Worm (Caenorhabditis elegans) whole organism, dauer: ENCODE measurements around the gene glo-1.

ENCODE experiments used
- unc-62 ChIP-seq: sonication (generic microtip); optimal IDR thresholded peaks from 2 replicates; lab custom pipeline; 2017; ENCODE audit warnings: missing biosample characterization, missing genetic modification reagents, missing genetic modification characterization

glo-1 gene

DNA sequence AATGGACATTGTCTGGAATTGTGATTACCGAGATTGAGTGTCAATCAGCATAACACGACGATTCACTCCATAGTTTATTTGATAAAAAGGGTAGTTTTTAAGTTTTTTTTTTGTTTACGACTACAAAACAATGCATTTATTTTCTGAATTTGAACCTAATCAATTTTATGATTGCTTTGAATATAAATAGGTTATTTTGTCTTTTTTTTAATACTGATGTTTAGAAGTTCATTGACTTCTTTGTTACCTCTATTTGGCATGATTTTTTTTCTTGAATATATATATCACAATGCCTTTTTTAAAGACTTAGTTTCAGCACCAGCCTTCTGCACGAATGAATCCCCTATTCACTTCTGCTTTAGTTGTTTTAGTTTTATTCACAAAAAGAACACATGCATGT, 12.5 kb downstream of the glo-1 start, which contains the start of gene R07B1.13:
Gene R07B1.13 (plus strand): TSS at position 301 of the 400 bp plus-strand sequence.
- TF ChIP-seq unc-62 (GFP tag; lab: Kevin White, UChicago) = no peak

DNA sequence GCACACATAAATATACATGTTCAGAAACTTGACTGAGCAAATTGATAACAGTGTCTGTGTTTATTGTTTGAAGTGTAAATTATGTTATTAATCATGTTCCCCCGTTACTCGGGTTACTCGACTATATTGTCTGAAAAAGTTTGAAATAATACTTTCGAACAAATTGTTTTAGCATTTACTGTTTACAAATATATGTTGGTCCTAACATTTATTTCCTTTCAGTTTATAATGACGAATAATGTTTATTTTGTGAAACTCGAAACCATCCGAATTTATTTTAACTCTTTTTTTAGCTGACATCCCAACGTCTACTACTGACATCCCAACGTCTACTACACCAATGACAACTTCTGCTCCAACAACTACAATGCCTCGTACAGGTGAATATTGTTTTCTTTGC, 13.2 kb downstream of the glo-1 start, which contains the start of gene R07B1.7:
Gene R07B1.7 (plus strand): TSS at position 301 of the 400 bp plus-strand sequence.
- TF ChIP-seq unc-62 (GFP tag; lab: Kevin White, UChicago) = no peak

ce11 chrX:9866355-9866754, 15.7 kb downstream of the glo-1 start, which contains the start of gene R07B1.6:
R07B1.6 (plus strand) TSS chrX:9866655.
- no peak for TF ChIP-seq unc-62 (GFP tag; lab: Kevin White, UChicago)

ce11 chrX:9862916-9863624, 18.9 kb downstream of the glo-1 start, which contains the start of the genes gst-36 and R07B1.5:
gst-36 (minus strand) TSS chrX:9862960.
R07B1.5 (plus strand) TSS chrX:9863580.
- TF ChIP-seq unc-62 (GFP tag; lab: Kevin White, UChicago) = no peak

DNA sequence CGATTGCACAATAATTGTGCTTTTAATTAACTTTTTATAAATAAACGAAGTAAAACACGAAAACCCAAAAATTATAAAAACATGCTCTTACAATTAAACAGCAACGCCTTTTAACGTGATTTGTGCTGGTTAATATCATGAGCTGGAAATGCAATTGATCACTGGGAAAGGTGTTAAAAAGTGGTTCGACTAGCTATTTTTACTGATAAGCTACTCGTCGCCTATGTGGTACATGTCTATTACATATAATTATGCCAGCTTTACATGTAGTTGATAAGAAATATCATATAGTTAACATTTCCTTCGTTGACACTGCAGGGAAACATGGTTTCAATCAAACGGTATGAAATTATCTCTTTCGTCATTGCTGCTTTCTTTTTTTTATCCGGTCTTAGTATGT, 23.9 kb downstream of the glo-1 start, which contains the start of gene scav-5:
Gene scav-5 (plus strand): TSS at position 297 of the 400 bp plus-strand sequence.
- no peak for TF ChIP-seq unc-62 (GFP tag; lab: Kevin White, UChicago)

DNA sequence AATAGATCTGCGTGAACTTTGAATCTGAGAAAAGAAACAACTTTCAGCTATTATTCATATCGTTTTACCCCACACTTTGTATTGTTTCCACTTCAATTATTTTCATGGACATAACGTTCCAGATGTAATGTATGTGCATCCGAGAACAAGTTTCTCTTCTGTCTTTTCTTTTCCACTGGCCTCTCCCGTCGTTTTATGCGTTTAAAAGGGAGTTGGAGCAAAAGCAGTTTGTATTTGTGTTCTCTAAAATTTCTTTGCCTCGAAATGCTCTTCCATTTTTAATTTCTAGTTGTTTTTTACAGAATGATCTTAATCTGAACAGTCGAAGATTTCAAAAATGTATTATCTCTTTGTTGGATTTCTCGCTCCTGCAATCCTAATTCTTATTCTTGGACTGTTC, 25.4 kb downstream of the glo-1 start, which contains the start of gene R07B1.11:
Gene R07B1.11 (plus strand): TSS at position 301 of the 400 bp plus-strand sequence.
- no peak for TF ChIP-seq unc-62 (GFP tag; lab: Kevin White, UChicago)

DNA sequence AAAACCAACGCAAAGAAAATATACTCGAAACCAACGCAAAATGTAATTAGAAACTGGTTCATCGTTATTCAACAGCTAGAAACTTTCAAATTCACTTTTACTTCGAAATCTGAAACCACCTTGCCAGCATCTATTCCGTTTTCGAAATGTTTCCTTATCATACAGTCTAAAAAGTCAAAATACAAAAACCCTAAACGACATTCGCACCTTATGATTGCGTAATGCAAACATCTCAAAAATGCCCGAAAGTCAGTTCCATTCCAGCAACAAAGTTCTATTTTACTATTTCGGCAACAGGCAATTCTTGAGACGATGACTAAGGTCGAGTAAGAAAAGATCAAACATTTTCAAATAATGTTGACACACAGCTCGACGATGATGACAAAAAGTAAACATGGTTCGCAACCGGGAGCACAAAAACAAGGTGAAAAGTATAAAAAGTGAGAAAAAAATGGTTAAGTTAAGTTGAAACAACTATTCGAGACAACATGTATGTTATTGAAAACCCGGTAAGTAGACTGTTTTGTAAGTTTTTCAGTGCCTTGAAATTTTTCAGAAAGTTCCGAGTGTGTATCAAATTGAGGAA, 30.2 kb downstream of the glo-1 start, which contains the start of gene lec-7:
Gene lec-7 (plus strand): TSS at position 297 of the 586 bp plus-strand sequence.
- no peak for TF ChIP-seq unc-62 (GFP tag; lab: Kevin White, UChicago)

DNA sequence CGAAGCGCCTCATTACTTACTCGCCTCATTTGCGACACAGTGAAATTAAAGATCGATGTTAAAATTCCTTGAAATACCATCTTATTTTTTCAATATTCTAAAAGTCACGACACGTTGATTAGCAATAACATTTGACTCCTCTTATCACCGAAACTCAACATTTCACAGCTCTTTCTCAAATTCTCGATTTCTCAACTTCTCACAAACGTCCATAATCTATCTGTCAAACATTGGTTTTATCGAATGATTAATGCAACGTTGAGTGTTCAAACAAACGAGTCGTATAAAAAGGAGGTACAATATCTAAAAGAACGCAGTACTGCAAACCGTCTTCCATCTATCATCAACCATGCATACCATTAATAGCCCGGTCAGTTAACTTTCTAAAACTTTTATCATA, 31.8 kb downstream of the glo-1 start, which contains the start of gene lec-8:
Gene lec-8 (plus strand): TSS at position 314 of the 400 bp plus-strand sequence.
- TF ChIP-seq unc-62 (GFP tag; lab: Kevin White, UChicago) = no peak

ce11 chrX:9848214-9848789, 33.7 kb downstream of the glo-1 start:
- TF ChIP-seq unc-62 (GFP tag; lab: Kevin White, UChicago) = no peak

ce11 chrX:9846975-9847374, 35.0 kb downstream of the glo-1 start, which contains the start of gene vab-15:
vab-15 (plus strand) TSS chrX:9847275.
- TF ChIP-seq unc-62 (GFP tag; lab: Kevin White, UChicago) = no peak

- TF ChIP-seq unc-62 (GFP tag; lab: Kevin White, UChicago) = no peak
Observed at ce11 chrX:9845916-9846315, 36.1 kb downstream of the glo-1 start.

- TF ChIP-seq unc-62 (GFP tag; lab: Kevin White, UChicago) = no peak
Observed at ce11 chrX:9843568-9843967, 38.4 kb downstream of the glo-1 start.

DNA sequence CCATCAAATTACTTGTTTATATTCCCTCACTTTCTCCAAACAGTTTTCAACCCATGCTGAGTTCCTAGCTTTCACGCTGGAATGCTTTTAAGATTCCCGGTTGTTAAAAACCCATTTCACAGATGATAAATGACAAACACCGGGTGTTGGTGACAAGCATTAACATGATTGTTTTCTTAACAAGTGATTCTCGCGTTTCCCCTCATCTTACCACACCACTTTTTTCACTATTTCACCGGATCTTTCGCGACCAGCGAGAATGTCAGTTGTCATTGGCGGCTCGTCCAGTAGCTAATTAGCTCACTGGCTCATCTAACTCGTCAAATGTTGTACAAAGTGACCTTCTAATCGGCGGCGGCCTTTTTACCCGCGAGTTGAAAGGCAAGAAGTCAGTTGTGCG, 39.9 kb downstream of the glo-1 start:
- no peak for TF ChIP-seq unc-62 (GFP tag; lab: Kevin White, UChicago)

- no peak for TF ChIP-seq unc-62 (GFP tag; lab: Kevin White, UChicago)
Observed at ce11 chrX:9840864-9841263, 41.1 kb downstream of the glo-1 start.

DNA sequence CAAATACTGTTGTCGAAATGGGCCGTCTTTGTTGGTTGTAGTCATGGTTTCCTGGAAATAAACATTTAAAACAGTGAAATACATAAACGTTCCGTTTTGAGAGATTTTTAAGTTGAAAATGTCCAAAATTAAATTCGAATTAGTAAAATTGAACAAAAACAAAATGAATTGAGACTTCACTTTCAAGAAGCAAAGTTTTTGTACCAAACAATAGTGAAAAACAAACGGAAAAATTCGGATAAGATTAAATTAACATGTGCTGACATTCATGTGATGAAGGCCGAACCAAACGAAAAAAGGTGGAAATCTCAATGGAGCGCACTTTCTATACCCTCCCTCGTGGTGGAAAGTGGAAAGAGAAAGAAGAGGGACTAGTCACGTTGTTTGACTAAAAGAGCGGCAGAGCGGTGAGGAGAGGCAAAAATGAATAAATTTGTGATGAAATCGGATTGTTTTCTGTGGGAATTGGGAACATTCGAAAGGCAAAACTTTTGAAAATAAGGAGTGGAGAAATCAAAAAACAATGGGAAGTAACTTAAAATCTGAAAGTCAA, 43.9 kb downstream of the glo-1 start, which contains the start of gene ipla-2:
Gene ipla-2 (minus strand): TSS at position 51 of the 553 bp plus-strand sequence.
- TF ChIP-seq unc-62 (GFP tag; lab: Kevin White, UChicago) = no peak
